Fruit fly (Drosophila melanogaster) whole organism, embryonic: ENCODE data around the gene Dmtn.

Experiments used
- CG11560 ChIP-seq: fragments of 200-800 bp; sonication (Bioruptor generic); IDR thresholded peaks from 3 replicates; pipeline ENCODE4 v1.3.6; 2022; ENCODE audit warnings: missing biosample characterization, missing genetic modification characterization
- CG12219 ChIP-seq: fragments of 200-800 bp; sonication (Bioruptor generic); optimal IDR thresholded peaks from 3 replicates; lab custom pipeline; 2018; ENCODE audit warnings: missing biosample characterization, mild to moderate bottlenecking, missing genetic modification characterization
- CG14014 ChIP-seq: fragments of 200-800 bp; sonication (Bioruptor generic); IDR thresholded peaks from 2 replicates; pipeline ENCODE4 v1.3.6; 2022; ENCODE audit warnings: missing biosample characterization, missing genetic modification characterization
- CG14050 ChIP-seq: fragments of 200-800 bp; sonication (Bioruptor generic); IDR thresholded peaks from 3 replicates; pipeline ENCODE4 v1.3.6; 2022; ENCODE audit warnings: missing biosample characterization, missing genetic modification characterization
- CG15073 ChIP-seq: fragments of 200-800 bp; sonication (Bioruptor generic); optimal IDR thresholded peaks from 2 replicates; lab custom pipeline; 2016; ENCODE audit warnings: missing biosample characterization, missing genetic modification characterization
- CG15479 ChIP-seq: fragments of 200-800 bp; sonication (Bioruptor generic); optimal IDR thresholded peaks from 3 replicates; lab custom pipeline; 2019; ENCODE audit warnings: missing biosample characterization, mild to moderate bottlenecking, missing genetic modification characterization, moderate library complexity
- CG15514 ChIP-seq: fragments of 200-800 bp; sonication (Bioruptor generic); optimal IDR thresholded peaks from 3 replicates; lab custom pipeline; 2017; ENCODE audit warnings: missing biosample characterization, missing genetic modification characterization, mild to moderate bottlenecking, moderate library complexity, missing genetic modification reagents
- CG1602 ChIP-seq: fragments of 200-800 bp; sonication (Bioruptor generic); optimal IDR thresholded peaks from 3 replicates; lab custom pipeline; 2016; ENCODE audit warnings: missing biosample characterization, missing genetic modification characterization
- CG17186 ChIP-seq: fragments of 200-800 bp; sonication (Bioruptor generic); optimal IDR thresholded peaks from 3 replicates; lab custom pipeline; 2017; ENCODE audit warnings: missing biosample characterization, missing genetic modification reagents, missing genetic modification characterization
- CG17829 ChIP-seq: fragments of 200-800 bp; optimal IDR thresholded peaks from 2 replicates; lab custom pipeline; 2019; ENCODE audit warnings: missing biosample characterization, mild to moderate bottlenecking, missing genetic modification characterization, moderate library complexity
- CG18619 ChIP-seq: fragments of 200-800 bp; sonication (Bioruptor generic); optimal IDR thresholded peaks from 3 replicates; lab custom pipeline; 2017; ENCODE audit warnings: missing biosample characterization, mild to moderate bottlenecking, missing genetic modification characterization
- CG31365 ChIP-seq: fragments of 200-800 bp; sonication (Bioruptor generic); optimal IDR thresholded peaks from 2 replicates; lab custom pipeline; 2018; ENCODE audit warnings: missing biosample characterization, mild to moderate bottlenecking, missing genetic modification characterization
- CG3281 ChIP-seq: fragments of 200-800 bp; sonication (Bioruptor generic); optimal IDR thresholded peaks from 3 replicates; lab custom pipeline; 2017; ENCODE audit warnings: missing biosample characterization, mild to moderate bottlenecking, missing genetic modification characterization
- CG4617 ChIP-seq: fragments of 200-800 bp; sonication (Bioruptor generic); optimal IDR thresholded peaks from 3 replicates; lab custom pipeline; 2016; ENCODE audit warnings: missing biosample characterization, missing genetic modification characterization, borderline replicate concordance
- CG6765 ChIP-seq: fragments of 200-800 bp; sonication (Bioruptor generic); optimal IDR thresholded peaks from 3 replicates; lab custom pipeline; 2017; ENCODE audit warnings: missing biosample characterization, mild to moderate bottlenecking, missing genetic modification characterization
- CG7556 ChIP-seq: fragments of 200-800 bp; sonication (Bioruptor generic); optimal IDR thresholded peaks from 2 replicates; lab custom pipeline; 2017; ENCODE audit warnings: missing biosample characterization, mild to moderate bottlenecking, missing genetic modification characterization
- CG7928 ChIP-seq: fragments of 200-800 bp; sonication (Bioruptor generic); optimal IDR thresholded peaks from 2 replicates; lab custom pipeline; 2017; ENCODE audit warnings: missing biosample characterization, mild to moderate bottlenecking, missing genetic modification characterization
- CG7987 ChIP-seq: fragments of 200-800 bp; sonication (Bioruptor generic); optimal IDR thresholded peaks from 2 replicates; lab custom pipeline; 2018; ENCODE audit warnings: missing biosample characterization, mild to moderate bottlenecking, missing genetic modification characterization, moderate library complexity
- CG8089 ChIP-seq: fragments of 200-800 bp; sonication (Bioruptor generic); optimal IDR thresholded peaks from 3 replicates; lab custom pipeline; 2016; ENCODE audit warnings: missing biosample characterization, missing genetic modification characterization
- CG9932 ChIP-seq: fragments of 200-800 bp; sonication (Bioruptor generic); IDR thresholded peaks from 2 replicates; pipeline ENCODE4 v1.3.6; 2022; ENCODE audit warnings: missing biosample characterization, missing genetic modification characterization
- Dref ChIP-seq: fragments of 200-800 bp; sonication (Bioruptor generic); IDR thresholded peaks from 2 replicates; pipeline ENCODE4 v1.3.6; 2022; ENCODE audit warnings: missing biosample characterization, missing genetic modification characterization
- E2f1 ChIP-seq: fragments of 200-800 bp; sonication (Bioruptor generic); IDR thresholded peaks from 2 replicates; pipeline ENCODE4 v1.3.6; 2022; ENCODE audit warnings: missing biosample characterization, missing genetic modification characterization
- Elba2 ChIP-seq: fragments of 200-800 bp; sonication (Bioruptor generic); optimal IDR thresholded peaks from 3 replicates; lab custom pipeline; 2016; ENCODE audit warnings: missing biosample characterization, missing genetic modification characterization
- Ets65A ChIP-seq: fragments of 200-800 bp; sonication (Bioruptor generic); peaks from one replicate; lab custom pipeline; 2016; ENCODE audit warnings: missing biosample characterization, missing genetic modification characterization
- Ets97D ChIP-seq: fragments of 200-800 bp; sonication (Bioruptor generic); optimal IDR thresholded peaks from 3 replicates; lab custom pipeline; 2016; ENCODE audit warnings: missing biosample characterization, missing genetic modification characterization
- Fer1 ChIP-seq: fragments of 200-800 bp; sonication (Bioruptor generic); optimal IDR thresholded peaks from 2 replicates; lab custom pipeline; 2017; ENCODE audit warnings: missing biosample characterization, mild to moderate bottlenecking, missing genetic modification characterization
- HLH3B ChIP-seq: fragments of 200-800 bp; sonication (Bioruptor generic); IDR thresholded peaks from 2 replicates; pipeline ENCODE4 v1.3.6; 2022; ENCODE audit warnings: missing biosample characterization, missing genetic modification characterization
- Hr78 ChIP-seq, 2 experiments: fragments of 200-800 bp in 1 of 2; fragments of >200 bp in 1 of 2; sonication (Bioruptor generic) in 1 of 2; optimal IDR thresholded peaks; 2 replicates each; lab custom pipeline; 2017 to 2019; ENCODE audit warnings: missing biosample characterization in 2 of 2, missing genetic modification characterization in 2 of 2, mild to moderate bottlenecking in 1 of 2, moderate library complexity in 1 of 2
- Hsf ChIP-seq: fragments of 200-800 bp; sonication (Bioruptor generic); optimal IDR thresholded peaks from 3 replicates; lab custom pipeline; 2016; ENCODE audit warnings: missing biosample characterization, missing genetic modification characterization
- Myb ChIP-seq: fragments of 200-800 bp; sonication (Bioruptor generic); optimal IDR thresholded peaks from 2 replicates; lab custom pipeline; 2016; ENCODE audit warnings: missing biosample characterization, missing genetic modification characterization
- NK7.1 ChIP-seq: fragments of 200-800 bp; sonication (Bioruptor generic); optimal IDR thresholded peaks from 3 replicates; lab custom pipeline; 2016; ENCODE audit warnings: missing biosample characterization, missing genetic modification characterization
- Sox102F ChIP-seq: fragments of 200-800 bp; sonication (Bioruptor generic); optimal IDR thresholded peaks from 2 replicates; lab custom pipeline; 2018; ENCODE audit warnings: missing biosample characterization, mild to moderate bottlenecking, missing genetic modification characterization, moderate library complexity
- TFAM ChIP-seq: fragments of 200-800 bp; sonication (Bioruptor generic); optimal IDR thresholded peaks from 2 replicates; lab custom pipeline; 2017; ENCODE audit warnings: missing biosample characterization, missing genetic modification characterization, inconsistent platforms
- YL-1 ChIP-seq: fragments of 200-800 bp; sonication (Bioruptor generic); optimal IDR thresholded peaks from 3 replicates; lab custom pipeline; 2017; ENCODE audit warnings: missing biosample characterization, mild to moderate bottlenecking, missing genetic modification characterization
- ap ChIP-seq: fragments of 200-800 bp; sonication (Bioruptor generic); IDR thresholded peaks from 2 replicates; pipeline ENCODE4 v1.3.6; 2022; ENCODE audit warnings: missing biosample characterization, missing genetic modification characterization
- ase ChIP-seq: fragments of 200-800 bp; sonication (Bioruptor generic); IDR thresholded peaks from 3 replicates; pipeline ENCODE4 v1.3.6; 2022; ENCODE audit warnings: missing biosample characterization, missing genetic modification characterization
- cato ChIP-seq: fragments of 200-800 bp; sonication (Bioruptor generic); optimal IDR thresholded peaks from 2 replicates; lab custom pipeline; 2016; ENCODE audit warnings: missing biosample characterization, missing genetic modification characterization, borderline replicate concordance
- danr ChIP-seq: fragments of 200-800 bp; sonication (Bioruptor generic); IDR thresholded peaks from 2 replicates; pipeline ENCODE4 v1.3.6; 2022; ENCODE audit warnings: missing biosample characterization, missing genetic modification characterization
- dm ChIP-seq: fragments of 200-800 bp; sonication (Bioruptor generic); optimal IDR thresholded peaks from 3 replicates; lab custom pipeline; 2016; ENCODE audit warnings: missing biosample characterization, missing genetic modification characterization
- emc ChIP-seq: fragments of 200-800 bp; sonication (Bioruptor generic); optimal IDR thresholded peaks from 2 replicates; lab custom pipeline; 2016; ENCODE audit warnings: missing biosample characterization, missing genetic modification characterization
- fd64A ChIP-seq: fragments of 200-800 bp; sonication (Bioruptor generic); optimal IDR thresholded peaks from 3 replicates; lab custom pipeline; 2018; ENCODE audit warnings: missing biosample characterization, mild to moderate bottlenecking, missing genetic modification characterization
- gsb-n ChIP-seq: fragments of 200-800 bp; sonication (Bioruptor generic); optimal IDR thresholded peaks from 3 replicates; lab custom pipeline; 2018; ENCODE audit warnings: missing biosample characterization, mild to moderate bottlenecking, missing genetic modification characterization
- hth ChIP-seq: fragments of >200 bp; optimal IDR thresholded peaks from 2 replicates; lab custom pipeline; 2017; ENCODE audit warnings: inconsistent platforms
- ind ChIP-seq: fragments of 200-800 bp; sonication (Bioruptor generic); optimal IDR thresholded peaks from 3 replicates; lab custom pipeline; 2016; ENCODE audit warnings: missing biosample characterization, missing genetic modification characterization
- lbe ChIP-seq: fragments of 200-800 bp; sonication (Bioruptor generic); optimal IDR thresholded peaks from 2 replicates; lab custom pipeline; 2016; ENCODE audit warnings: missing biosample characterization, mild to moderate bottlenecking, missing genetic modification characterization
- pb ChIP-seq: fragments of 200-800 bp; sonication (Bioruptor generic); optimal IDR thresholded peaks from 3 replicates; lab custom pipeline; 2016; ENCODE audit warnings: missing biosample characterization, missing genetic modification characterization
- pita ChIP-seq: fragments of 200-800 bp; sonication (Bioruptor generic); optimal IDR thresholded peaks from 2 replicates; lab custom pipeline; 2017; ENCODE audit warnings: missing biosample characterization, mild to moderate bottlenecking, missing genetic modification characterization
- pzg ChIP-seq: fragments of 200-800 bp; sonication (Bioruptor generic); optimal IDR thresholded peaks from 3 replicates; lab custom pipeline; 2018; ENCODE audit warnings: missing biosample characterization, mild to moderate bottlenecking, missing genetic modification characterization, moderate library complexity
- slou ChIP-seq: fragments of 200-800 bp; sonication (Bioruptor generic); optimal IDR thresholded peaks from 3 replicates; lab custom pipeline; 2016; ENCODE audit warnings: missing biosample characterization, missing genetic modification characterization
- tup ChIP-seq: fragments of 200-800 bp; sonication (Bioruptor generic); optimal IDR thresholded peaks from 2 replicates; lab custom pipeline; 2016; ENCODE audit warnings: missing biosample characterization, mild to moderate bottlenecking, missing genetic modification characterization, moderate library complexity
- yki ChIP-seq: fragments of >200 bp; optimal IDR thresholded peaks from 3 replicates; lab custom pipeline; 2018
- zen2 ChIP-seq: fragments of 200-800 bp; sonication (Bioruptor generic); IDR thresholded peaks from 3 replicates; pipeline ENCODE4 v1.3.6; 2022; ENCODE audit warnings: missing biosample characterization, missing genetic modification characterization; ENCODE audit not compliant: partially characterized antibody

Dmtn gene

DNA sequence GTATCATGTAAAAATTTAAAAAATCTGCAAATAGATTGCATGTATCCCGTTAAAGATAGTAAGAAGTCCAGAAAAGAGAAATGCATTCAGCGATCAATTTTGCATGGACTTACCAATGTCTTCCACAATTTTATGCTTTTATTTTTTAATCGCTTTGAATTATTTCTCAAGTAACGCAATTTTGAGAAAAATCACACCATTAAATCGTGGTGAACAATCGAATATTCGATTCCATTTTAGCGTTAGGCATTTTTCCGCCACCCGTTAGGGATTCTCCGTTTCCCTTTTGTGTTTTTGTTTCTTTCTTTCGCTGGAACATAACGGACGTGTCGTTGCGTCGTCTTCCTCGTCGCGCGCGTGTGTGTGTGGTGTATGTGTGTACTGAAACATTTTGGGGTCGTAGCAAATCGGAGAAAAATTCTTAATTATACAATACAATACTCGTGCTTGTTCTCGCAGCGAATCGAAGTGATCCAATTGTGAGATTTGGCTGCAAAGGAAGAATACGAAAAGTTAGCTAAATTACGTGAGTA lies 937 bp upstream of the Dmtn start, which contains the start of gene gpp (continued):
- TF ChIP-seq E2f1 (no peak), TFAM (GFP tag; lab: Kevin White, UChicago) (no peak), CG7987 (GFP tag; lab: Kevin White, UChicago) (peak; percentile 50), CG7928 (peak; percentile 5), ase (GFP tag; lab: Robert Waterston, UW) (no peak), CG15479 (GFP tag; lab: Kevin White, UChicago) (peak; percentile 11), Elba2 (GFP tag; lab: Kevin White, UChicago) (no peak), CG7556 (no peak), zen2 (no peak), YL-1 (GFP tag; lab: Kevin White, UChicago) (no peak), emc (GFP tag; lab: Kevin White, UChicago) (no peak), fd64A (GFP tag; lab: Kevin White, UChicago) (no peak), CG12219 (GFP tag; lab: Kevin White, UChicago) (no peak), cato (GFP tag; lab: Kevin White, UChicago) (no peak), CG14014 (no peak), tup (GFP tag; lab: Kevin White, UChicago) (no peak), CG15073 (GFP tag; lab: Kevin White, UChicago) (no peak), CG8089 (no peak), ind (no peak), pita (no peak), danr (GFP tag; lab: Robert Waterston, UW) (no peak), CG4617 (GFP tag; lab: Kevin White, UChicago) (peak; percentile 22), yki (lab: Kevin White, UChicago) (no peak), CG18619 (GFP tag; lab: Kevin White, UChicago) (no peak), lbe (no peak), Hr78 (GFP tag; optimal IDR thresholded peaks at IDR 0.05; lab: Kevin White, UChicago) (peak in 1 of 2 experiments; percentile 14), CG11560 (tag; lab: Robert Waterston, UW) (no peak), CG14050 (GFP tag; lab: Robert Waterston, UW) (no peak), ap (GFP tag; lab: Robert Waterston, UW) (no peak), Hsf (GFP tag; lab: Kevin White, UChicago) (no peak), gsb-n (tag; lab: Kevin White, UChicago) (no peak), slou (GFP tag; lab: Kevin White, UChicago) (no peak), Dref (GFP tag; lab: Robert Waterston, UW) (no peak), CG9932 (GFP tag; lab: Robert Waterston, UW) (no peak), NK7.1 (GFP tag; lab: Kevin White, UChicago) (no peak), CG17829 (peak; percentile 38), Ets65A (GFP tag; lab: Kevin White, UChicago) (peak; percentile 79), CG1602 (no peak), Sox102F (GFP tag; lab: Kevin White, UChicago) (no peak), dm (no peak), hth (lab: Kevin White, UChicago) (no peak), Fer1 (GFP tag; lab: Kevin White, UChicago) (peak; percentile 24), Ets97D (GFP tag; lab: Kevin White, UChicago) (peak; percentile 66), CG31365 (tag; lab: Kevin White, UChicago) (no peak), HLH3B (no peak), pzg (peak; percentile 82), pb (GFP tag; lab: Kevin White, UChicago) (no peak), CG3281 (GFP tag; lab: Kevin White, UChicago) (no peak), CG17186 (GFP tag; lab: Kevin White, UChicago) (peak; percentile 34), CG6765 (GFP tag; lab: Kevin White, UChicago) (peak; percentile 4), Myb (GFP tag; lab: Kevin White, UChicago) (peak; percentile 50), CG15514 (GFP tag; lab: Kevin White, UChicago) (peak; percentile 19)
